Worm (Caenorhabditis elegans): Measurements from ENCODE around the gene F26D10.13.

F26D10.13 gene

ce11 chrIV:17267304-17267891, 2.8 kb upstream of the F26D10.13 start:
- TF ChIP-seq ceh-82 (tag; optimal IDR thresholded peaks at IDR 0.05) (no peak), ama-1 (optimal IDR thresholded peaks at IDR 0.05) (no peak), unc-55 (GFP tag; optimal IDR thresholded peaks at IDR 0.05) (peak; percentile 70), mab-5 (tag; optimal IDR thresholded peaks at IDR 0.05) (peak; percentile 27), lin-11 (tag; optimal IDR thresholded peaks at IDR 0.05) (no peak), sma-3 (GFP tag; optimal IDR thresholded peaks at IDR 0.05) (no peak), F13H6.1 (tag; optimal IDR thresholded peaks at IDR 0.05) (no peak), crh-2 (tag; optimal IDR thresholded peaks at IDR 0.05) (no peak)

- TF ChIP-seq mdl-1 (tag; optimal IDR thresholded peaks at IDR 0.05) = no peak
- TF ChIP-seq nhr-11 (tag; optimal IDR thresholded peaks at IDR 0.05) = no peak
- no peak for TF ChIP-seq ama-1 (optimal IDR thresholded peaks at IDR 0.05)
- TF ChIP-seq nhr-10 (tag; optimal IDR thresholded peaks at IDR 0.05) = no peak
- no peak for TF ChIP-seq ztf-4 (tag; optimal IDR thresholded peaks at IDR 0.05)
- no peak for TF ChIP-seq nhr-6 (tag; optimal IDR thresholded peaks at IDR 0.05)
- TF ChIP-seq snpc-4 (tag; optimal IDR thresholded peaks at IDR 0.05) = no peak
- TF ChIP-seq unc-39 (tag; optimal IDR thresholded peaks at IDR 0.05) = no peak
- no peak for TF ChIP-seq sma-3 (GFP tag; optimal IDR thresholded peaks at IDR 0.05)
- no peak for TF ChIP-seq nhr-21 (tag; optimal IDR thresholded peaks at IDR 0.05)
Measured at ce11 chrIV:17265716-17266115, 1.1 kb upstream of the F26D10.13 start.

ce11 chrIV:17265279-17265678, 665 bp upstream of the F26D10.13 start, which contains the start of gene str-187:
str-187 (plus strand) TSS chrIV:17265579.
- TF ChIP-seq elt-3 (tag; optimal IDR thresholded peaks at IDR 0.05) (no peak), ceh-16 (tag; optimal IDR thresholded peaks at IDR 0.05) (no peak), skn-1 (tag; optimal IDR thresholded peaks at IDR 0.05) (no peak), sma-9 (GFP tag; optimal IDR thresholded peaks at IDR 0.05) (no peak), sma-9 (tag; optimal IDR thresholded peaks at IDR 0.05) (no peak), R02D3.7 (tag; optimal IDR thresholded peaks at IDR 0.05) (no peak), nhr-77 (tag; optimal IDR thresholded peaks at IDR 0.05) (no peak), F13H6.1 (tag; optimal IDR thresholded peaks at IDR 0.05) (no peak), peb-1 (tag; optimal IDR thresholded peaks at IDR 0.05) (no peak), dmd-4 (tag; optimal IDR thresholded peaks at IDR 0.05) (no peak), unc-55 (GFP tag; optimal IDR thresholded peaks at IDR 0.05) (no peak)

ce11 chrIV:17263714-17264113, 900 bp downstream of the F26D10.13 start:
- no peak for TF ChIP-seq mdl-1 (tag; optimal IDR thresholded peaks at IDR 0.05)
- no peak for TF ChIP-seq sma-9 (GFP tag; optimal IDR thresholded peaks at IDR 0.05)
- TF ChIP-seq sma-9 (tag; optimal IDR thresholded peaks at IDR 0.05) = no peak
- no peak for TF ChIP-seq unc-62 (GFP tag; optimal IDR thresholded peaks at IDR 0.05)
- no peak for TF ChIP-seq elt-3 (tag; optimal IDR thresholded peaks at IDR 0.05)
- no peak for TF ChIP-seq ztf-1 (GFP tag; conservative IDR thresholded peaks at IDR 0.05)
- TF ChIP-seq ceh-16 (tag; optimal IDR thresholded peaks at IDR 0.05) = no peak
- TF ChIP-seq crh-2 (tag; optimal IDR thresholded peaks at IDR 0.05) = peak; percentile 74
- no peak for TF ChIP-seq lin-13 (GFP tag; optimal IDR thresholded peaks at IDR 0.05)
- TF ChIP-seq skn-1 (tag; optimal IDR thresholded peaks at IDR 0.05) = no peak
- no peak for TF ChIP-seq lin-11 (tag; optimal IDR thresholded peaks at IDR 0.05)
- TF ChIP-seq nhr-12 (tag; optimal IDR thresholded peaks at IDR 0.05) = no peak
- TF ChIP-seq ceh-82 (tag; optimal IDR thresholded peaks at IDR 0.05) = no peak
- TF ChIP-seq blmp-1 (tag; optimal IDR thresholded peaks at IDR 0.05; ENCODE audit: insufficient read depth) = no peak
- TF ChIP-seq nhr-77 (tag; optimal IDR thresholded peaks at IDR 0.05) = no peak
- TF ChIP-seq ama-1 (optimal IDR thresholded peaks at IDR 0.05) = no peak
- peak; percentile 56 for TF ChIP-seq gmeb-1 (tag; optimal IDR thresholded peaks at IDR 0.05)
- no peak for TF ChIP-seq peb-1 (tag; optimal IDR thresholded peaks at IDR 0.05)
- no peak for TF ChIP-seq C34F6.9 (tag; optimal IDR thresholded peaks at IDR 0.05)
- TF ChIP-seq Y55F3AM.14 (GFP tag; optimal IDR thresholded peaks at IDR 0.05) = no peak
- no peak for TF ChIP-seq nhr-6 (tag; optimal IDR thresholded peaks at IDR 0.05)
- TF ChIP-seq unc-39 (tag; optimal IDR thresholded peaks at IDR 0.05) = no peak
- no peak for TF ChIP-seq dmd-4 (tag; optimal IDR thresholded peaks at IDR 0.05)
- TF ChIP-seq ZK546.5 (tag; optimal IDR thresholded peaks at IDR 0.05) = no peak
- no peak for TF ChIP-seq aly-2 (tag; optimal IDR thresholded peaks at IDR 0.05)
- TF ChIP-seq nhr-10 (tag; optimal IDR thresholded peaks at IDR 0.05) = no peak
- TF ChIP-seq nhr-11 (tag; optimal IDR thresholded peaks at IDR 0.05) = no peak
- no peak for TF ChIP-seq ztf-4 (tag; optimal IDR thresholded peaks at IDR 0.05)
- TF ChIP-seq fos-1 (tag; optimal IDR thresholded peaks at IDR 0.05) = peak; percentile 92
- TF ChIP-seq nhr-129 (tag; optimal IDR thresholded peaks at IDR 0.05) = peak; percentile 20
- no peak for TF ChIP-seq alr-1 (tag; optimal IDR thresholded peaks at IDR 0.05)
- TF ChIP-seq nhr-237 (tag; optimal IDR thresholded peaks at IDR 0.05) = no peak
- TF ChIP-seq R02D3.7 (tag; optimal IDR thresholded peaks at IDR 0.05) = no peak
- TF ChIP-seq sem-4 (tag; optimal IDR thresholded peaks at IDR 0.05) = no peak
- peak; percentile 27 for TF ChIP-seq nhr-25 (tag; optimal IDR thresholded peaks at IDR 0.05)
- peak; percentile 75 for TF ChIP-seq nhr-21 (tag; optimal IDR thresholded peaks at IDR 0.05)
- no peak for TF ChIP-seq snpc-4 (tag; optimal IDR thresholded peaks at IDR 0.05)
- no peak for TF ChIP-seq nhr-23 (tag; optimal IDR thresholded peaks at IDR 0.05)
- TF ChIP-seq lsy-2 (tag; optimal IDR thresholded peaks at IDR 0.05) = peak in 1 of 2 experiments; percentile 6
- TF ChIP-seq egl-27 (tag; optimal IDR thresholded peaks at IDR 0.05) = no peak
- peak; percentile 54 for TF ChIP-seq F13H6.1 (tag; optimal IDR thresholded peaks at IDR 0.05)
- no peak for TF ChIP-seq elt-1 (tag; optimal IDR thresholded peaks at IDR 0.05)
